Fruit fly (Drosophila melanogaster) whole organism, embryonic: ENCODE data around the gene CG4101.

Source experiments
- CG12744 ChIP-seq: fragments of 200-800 bp; sonication (Bioruptor generic); optimal IDR thresholded peaks from 2 replicates; lab custom pipeline; 2016; ENCODE audit warnings: missing biosample characterization, missing genetic modification characterization
- CG14014 ChIP-seq: fragments of 200-800 bp; sonication (Bioruptor generic); IDR thresholded peaks from 2 replicates; pipeline ENCODE4 v1.3.6; 2022; ENCODE audit warnings: missing biosample characterization, missing genetic modification characterization
- CG14860 ChIP-seq: fragments of 200-800 bp; sonication (Bioruptor generic); IDR thresholded peaks from 3 replicates; pipeline ENCODE4 v1.3.6; 2022; ENCODE audit warnings: missing biosample characterization, missing genetic modification characterization; ENCODE audit not compliant: partially characterized antibody
- CG17359 ChIP-seq: fragments of 200-800 bp; sonication (Bioruptor generic); optimal IDR thresholded peaks from 3 replicates; lab custom pipeline; 2018; ENCODE audit warnings: missing biosample characterization, mild to moderate bottlenecking, missing genetic modification characterization, moderate library complexity
- CG17612 ChIP-seq: fragments of 200-800 bp; sonication (Bioruptor generic); IDR thresholded peaks from 2 replicates; pipeline ENCODE4 v1.3.6; 2022; ENCODE audit warnings: missing biosample characterization, missing genetic modification characterization
- CG18476 ChIP-seq: fragments of 200-800 bp; sonication (Bioruptor generic); optimal IDR thresholded peaks from 2 replicates; lab custom pipeline; 2016; ENCODE audit warnings: missing biosample characterization, mild to moderate bottlenecking, missing genetic modification characterization
- CG2199 ChIP-seq: fragments of 200-800 bp; sonication (Bioruptor generic); IDR thresholded peaks from 3 replicates; pipeline ENCODE4 v1.3.6; 2022; ENCODE audit warnings: missing biosample characterization, missing genetic modification characterization
- CG2202 ChIP-seq: fragments of 200-800 bp; sonication (Bioruptor generic); optimal IDR thresholded peaks from 2 replicates; lab custom pipeline; 2018; ENCODE audit warnings: missing biosample characterization, mild to moderate bottlenecking, missing genetic modification characterization
- CG2712 ChIP-seq: fragments of 200-800 bp; optimal IDR thresholded peaks from 3 replicates; lab custom pipeline; 2019; ENCODE audit warnings: missing biosample characterization, mild to moderate bottlenecking, missing genetic modification characterization, moderate library complexity
- CG32772 ChIP-seq: fragments of 200-800 bp; sonication (Bioruptor generic); IDR thresholded peaks from 2 replicates; pipeline ENCODE4 v1.3.6; 2022; ENCODE audit warnings: missing biosample characterization, missing genetic modification characterization
- CG3281 ChIP-seq: fragments of 200-800 bp; sonication (Bioruptor generic); optimal IDR thresholded peaks from 3 replicates; lab custom pipeline; 2017; ENCODE audit warnings: missing biosample characterization, mild to moderate bottlenecking, missing genetic modification characterization
- CG4328 ChIP-seq: fragments of 200-800 bp; sonication (Bioruptor generic); optimal IDR thresholded peaks from 3 replicates; lab custom pipeline; 2017; ENCODE audit warnings: missing biosample characterization, missing genetic modification reagents, missing genetic modification characterization
- CG5180 ChIP-seq: fragments of 200-800 bp; sonication (Bioruptor generic); optimal IDR thresholded peaks from 3 replicates; lab custom pipeline; 2017; ENCODE audit warnings: missing biosample characterization, missing genetic modification characterization, mild to moderate bottlenecking, moderate library complexity, missing genetic modification reagents
- CG6254 ChIP-seq: fragments of 200-800 bp; sonication (Bioruptor generic); optimal IDR thresholded peaks from 3 replicates; lab custom pipeline; 2017; ENCODE audit warnings: mild to moderate bottlenecking, missing biosample characterization, missing genetic modification reagents, missing genetic modification characterization
- CG6654 ChIP-seq: fragments of 200-800 bp; sonication (Bioruptor generic); optimal IDR thresholded peaks from 2 replicates; lab custom pipeline; 2017; ENCODE audit warnings: missing biosample characterization, mild to moderate bottlenecking, missing genetic modification characterization
- CG8478 ChIP-seq: fragments of >200 bp; optimal IDR thresholded peaks from 2 replicates; lab custom pipeline; 2018
- CG9609 ChIP-seq: fragments of 200-800 bp; sonication (Bioruptor generic); optimal IDR thresholded peaks from 3 replicates; lab custom pipeline; 2016; ENCODE audit warnings: missing biosample characterization, missing genetic modification characterization
- CG9797 ChIP-seq: fragments of 200-800 bp; sonication (Bioruptor generic); optimal IDR thresholded peaks from 3 replicates; lab custom pipeline; 2018; ENCODE audit warnings: missing biosample characterization, mild to moderate bottlenecking, missing genetic modification characterization
- D ChIP-seq, 2 experiments: fragments of 200-800 bp in 1 of 2; fragments of >200 bp in 1 of 2; sonication (Bioruptor generic) in 1 of 2; optimal IDR thresholded peaks; 2 replicates in 1 of 2; 3 replicates in 1 of 2; lab custom pipeline; 2017; ENCODE audit warnings: mild to moderate bottlenecking in 1 of 2, missing biosample characterization in 1 of 2, missing genetic modification characterization in 1 of 2, missing genetic modification reagents in 1 of 2
- E2f2 ChIP-seq: fragments of 200-800 bp; sonication (Bioruptor generic); IDR thresholded peaks from 2 replicates; pipeline ENCODE4 v1.3.6; 2022; ENCODE audit warnings: missing biosample characterization, missing genetic modification characterization
- HmgD ChIP-seq: fragments of 200-800 bp; sonication (Bioruptor generic); optimal IDR thresholded peaks from 3 replicates; lab custom pipeline; 2016; ENCODE audit warnings: missing biosample characterization, missing genetic modification characterization
- Med ChIP-seq: fragments of 200-800 bp; sonication (Bioruptor generic); peaks from one replicate; lab custom pipeline; 2016; ENCODE audit warnings: missing biosample characterization, missing genetic modification characterization, mild to moderate bottlenecking, inconsistent platforms, moderate library complexity
- Meics ChIP-seq: fragments of 200-800 bp; sonication (Bioruptor generic); optimal IDR thresholded peaks from 2 replicates; lab custom pipeline; 2017; ENCODE audit warnings: missing biosample characterization, mild to moderate bottlenecking, missing genetic modification characterization
- Mrtf ChIP-seq: fragments of 200-800 bp; sonication (Bioruptor generic); IDR thresholded peaks from 3 replicates; pipeline ENCODE4 v1.3.6; 2022; ENCODE audit warnings: missing biosample characterization, missing genetic modification characterization
- Pdp1 ChIP-seq, 2 experiments: fragments of 200-800 bp; sonication (Bioruptor generic); optimal IDR thresholded peaks; 3 replicates each; lab custom pipeline; 2016; ENCODE audit warnings: missing biosample characterization in 2 of 2, missing genetic modification characterization in 2 of 2, mild to moderate bottlenecking in 1 of 2, moderate library complexity in 1 of 2
- Rfx ChIP-seq: fragments of 200-800 bp; sonication (Bioruptor generic); IDR thresholded peaks from 2 replicates; pipeline ENCODE4 v1.3.6; 2022; ENCODE audit warnings: missing biosample characterization, missing genetic modification characterization
- abd-A ChIP-seq: fragments of 200-800 bp; sonication (Bioruptor generic); optimal IDR thresholded peaks from 3 replicates; lab custom pipeline; 2019; ENCODE audit warnings: missing biosample characterization, mild to moderate bottlenecking, missing genetic modification characterization, moderate library complexity
- cato ChIP-seq: fragments of 200-800 bp; sonication (Bioruptor generic); optimal IDR thresholded peaks from 2 replicates; lab custom pipeline; 2016; ENCODE audit warnings: missing biosample characterization, missing genetic modification characterization, borderline replicate concordance
- ci ChIP-seq: fragments of 200-800 bp; sonication (Bioruptor generic); IDR thresholded peaks from 3 replicates; pipeline ENCODE4 v1.3.6; 2022; ENCODE audit warnings: missing biosample characterization, missing genetic modification characterization
- crc ChIP-seq: fragments of 200-800 bp; sonication (Bioruptor generic); optimal IDR thresholded peaks from 2 replicates; lab custom pipeline; 2016; ENCODE audit warnings: missing biosample characterization, missing genetic modification characterization
- croc ChIP-seq: fragments of 200-800 bp; sonication (Bioruptor generic); conservative IDR thresholded peaks from 3 replicates; pipeline ENCODE4 v1.3.6; 2022; ENCODE audit warnings: missing biosample characterization, missing genetic modification characterization
- dan ChIP-seq: fragments of 200-800 bp; sonication (Bioruptor generic); IDR thresholded peaks from 2 replicates; pipeline ENCODE4 v1.3.6; 2022; ENCODE audit warnings: missing biosample characterization, missing genetic modification characterization
- danr ChIP-seq: fragments of 200-800 bp; sonication (Bioruptor generic); IDR thresholded peaks from 2 replicates; pipeline ENCODE4 v1.3.6; 2022; ENCODE audit warnings: missing biosample characterization, missing genetic modification characterization
- dm ChIP-seq: fragments of 200-800 bp; sonication (Bioruptor generic); optimal IDR thresholded peaks from 3 replicates; lab custom pipeline; 2016; ENCODE audit warnings: missing biosample characterization, missing genetic modification characterization
- gcm ChIP-seq: fragments of 200-800 bp; sonication (Bioruptor generic); optimal IDR thresholded peaks from 2 replicates; lab custom pipeline; 2019; ENCODE audit warnings: missing biosample characterization, mild to moderate bottlenecking, missing genetic modification characterization, moderate library complexity
- gfzf ChIP-seq: fragments of 200-800 bp; sonication (Bioruptor generic); optimal IDR thresholded peaks from 2 replicates; lab custom pipeline; 2016; ENCODE audit warnings: missing biosample characterization, mild to moderate bottlenecking, missing genetic modification characterization, moderate library complexity
- hb ChIP-seq: fragments of 200-800 bp; sonication (Bioruptor generic); IDR thresholded peaks from 3 replicates; pipeline ENCODE4 v1.3.6; 2022; ENCODE audit warnings: missing biosample characterization, missing genetic modification characterization; ENCODE audit not compliant: partially characterized antibody
- hkb ChIP-seq, 2 experiments: fragments of 200-800 bp in 1 of 2; fragments of >200 bp in 1 of 2; sonication (Bioruptor generic) in 1 of 2; IDR thresholded peaks in 1 of 2; optimal IDR thresholded peaks in 1 of 2; 2 replicates each; pipeline versions ENCODE4 v1.3.6 to Lab custom; 2017 to 2022; ENCODE audit warnings: missing biosample characterization in 1 of 2, missing genetic modification characterization in 1 of 2
- klu ChIP-seq: fragments of 200-800 bp; sonication (Bioruptor generic); IDR thresholded peaks from 2 replicates; pipeline ENCODE4 v1.3.6; 2022; ENCODE audit warnings: missing biosample characterization, missing genetic modification characterization
- luna ChIP-seq: fragments of 200-800 bp; sonication (Bioruptor generic); optimal IDR thresholded peaks from 2 replicates; lab custom pipeline; 2016; ENCODE audit warnings: missing biosample characterization, missing genetic modification characterization
- pho ChIP-seq: fragments of 200-800 bp; sonication (Bioruptor generic); optimal IDR thresholded peaks from 2 replicates; lab custom pipeline; 2016; ENCODE audit warnings: missing biosample characterization, missing genetic modification characterization
- repo ChIP-seq: fragments of 200-800 bp; sonication (Bioruptor generic); optimal IDR thresholded peaks from 2 replicates; lab custom pipeline; 2016; ENCODE audit warnings: missing biosample characterization, missing genetic modification characterization
- salm ChIP-seq: fragments of 200-800 bp; sonication (Bioruptor generic); optimal IDR thresholded peaks from 2 replicates; lab custom pipeline; 2018; ENCODE audit warnings: missing biosample characterization, mild to moderate bottlenecking, missing genetic modification characterization
- sd ChIP-seq: fragments of 200-800 bp; sonication (Bioruptor generic); optimal IDR thresholded peaks from 3 replicates; lab custom pipeline; 2018; ENCODE audit warnings: missing biosample characterization, mild to moderate bottlenecking, missing genetic modification characterization, moderate library complexity
- sr ChIP-seq: fragments of 200-800 bp; sonication (Bioruptor generic); IDR thresholded peaks from 3 replicates; pipeline ENCODE4 v1.3.6; 2022; ENCODE audit warnings: missing biosample characterization, missing genetic modification characterization
- usp ChIP-seq: fragments of >200 bp; optimal IDR thresholded peaks from 2 replicates; lab custom pipeline; 2017; ENCODE audit warnings: missing biosample characterization, missing genetic modification characterization
- yki ChIP-seq: fragments of >200 bp; optimal IDR thresholded peaks from 3 replicates; lab custom pipeline; 2018
- zfh1 ChIP-seq: fragments of 200-800 bp; sonication (Bioruptor generic); IDR thresholded peaks from 3 replicates; pipeline ENCODE4 v1.3.6; 2022; ENCODE audit warnings: missing biosample characterization, missing genetic modification characterization

The CG4101 gene

DNA sequence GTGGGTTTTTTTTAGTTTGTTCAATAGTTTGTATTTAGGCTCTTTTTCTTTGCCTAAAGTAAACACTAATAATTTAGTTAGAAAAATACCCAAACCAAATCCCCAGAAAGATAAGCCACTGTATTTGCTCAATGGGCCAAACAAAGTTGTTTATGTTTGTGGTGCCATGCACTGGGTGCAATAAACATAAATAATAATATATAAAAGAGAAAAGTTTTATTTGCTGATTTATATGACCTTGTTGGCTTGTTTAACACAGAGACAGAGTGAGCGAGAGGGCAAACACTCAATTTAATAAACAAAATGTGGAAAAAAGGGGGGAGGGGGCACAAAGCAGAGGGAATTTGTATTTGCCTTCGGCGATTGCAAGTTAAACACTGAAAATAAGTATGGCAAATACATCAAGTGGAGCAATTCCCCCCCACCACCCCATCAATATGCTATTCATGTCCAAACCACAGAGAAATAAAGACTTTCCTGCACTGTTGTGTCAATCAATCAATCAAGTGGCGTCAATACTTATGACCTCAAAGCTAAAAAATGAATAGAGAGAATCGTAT, 28.3 kb downstream of the CG4101 start (continued):
- no peak for TF ChIP-seq CG12744 (GFP tag; lab: Kevin White, UChicago)
- TF ChIP-seq CG18476 (GFP tag; lab: Kevin White, UChicago) = no peak
- no peak for TF ChIP-seq luna (GFP tag; lab: Kevin White, UChicago)
- no peak for TF ChIP-seq dan (GFP tag; lab: Robert Waterston, UW)
- no peak for TF ChIP-seq cato (GFP tag; lab: Kevin White, UChicago)
- no peak for TF ChIP-seq HmgD (GFP tag; lab: Kevin White, UChicago)
- peak; percentile 64 for TF ChIP-seq salm
- TF ChIP-seq CG4328 (GFP tag; lab: Kevin White, UChicago) = no peak
- no peak for TF ChIP-seq CG9609 (GFP tag; lab: Kevin White, UChicago)
- no peak for TF ChIP-seq gfzf (GFP tag; lab: Kevin White, UChicago)
- no peak for TF ChIP-seq usp (GFP tag; lab: Kevin White, UChicago)
- peak; percentile 64 for TF ChIP-seq CG2712 (tag; lab: Kevin White, UChicago)
- TF ChIP-seq CG2202 (tag; lab: Kevin White, UChicago) = peak; percentile 76
- TF ChIP-seq pho (GFP tag; lab: Kevin White, UChicago) = no peak
- no peak for TF ChIP-seq danr (GFP tag; lab: Robert Waterston, UW)
- TF ChIP-seq CG32772 (GFP tag; lab: Robert Waterston, UW) = no peak
- TF ChIP-seq CG6254 (GFP tag; lab: Kevin White, UChicago) = peak; percentile 76
- no peak for TF ChIP-seq CG8478 (lab: Kevin White, UChicago)
- no peak for TF ChIP-seq sr (GFP tag; lab: Robert Waterston, UW)
- no peak for TF ChIP-seq CG6654 (GFP tag; lab: Kevin White, UChicago)
- no peak for TF ChIP-seq Rfx (GFP tag; lab: Robert Waterston, UW)
- no peak for TF ChIP-seq CG5180
- TF ChIP-seq hb (GFP tag; lab: Robert Waterston, UW) = no peak
- no peak for TF ChIP-seq yki (lab: Kevin White, UChicago)
- no peak for TF ChIP-seq repo (GFP tag; lab: Kevin White, UChicago)
- no peak for TF ChIP-seq E2f2 (GFP tag; lab: Robert Waterston, UW)
- TF ChIP-seq Meics (GFP tag; lab: Kevin White, UChicago) = no peak
- TF ChIP-seq croc = no peak
- no peak for TF ChIP-seq dm
- no peak for TF ChIP-seq CG3281
- TF ChIP-seq zfh1 (GFP tag; lab: Robert Waterston, UW) = no peak
- TF ChIP-seq D (optimal IDR thresholded peaks at IDR 0.05; lab: Kevin White, UChicago) = no peak
- peak; percentile 56 for TF ChIP-seq D (GFP tag; optimal IDR thresholded peaks at IDR 0.05; lab: Kevin White, UChicago)
- TF ChIP-seq Mrtf (GFP tag; lab: Robert Waterston, UW) = no peak
- no peak for TF ChIP-seq CG14860
- no peak for TF ChIP-seq klu (GFP tag; lab: Robert Waterston, UW)
- peak; percentile 47 for TF ChIP-seq CG17359
- TF ChIP-seq hkb (optimal IDR thresholded peaks at IDR 0.05; lab: Kevin White, UChicago) = no peak
- 0 out of 2 replicates have a peak, but pooled peaks have one; percentile 29 for TF ChIP-seq hkb (GFP tag; IDR thresholded peaks at IDR 0.05; lab: Robert Waterston, UW)

DNA sequence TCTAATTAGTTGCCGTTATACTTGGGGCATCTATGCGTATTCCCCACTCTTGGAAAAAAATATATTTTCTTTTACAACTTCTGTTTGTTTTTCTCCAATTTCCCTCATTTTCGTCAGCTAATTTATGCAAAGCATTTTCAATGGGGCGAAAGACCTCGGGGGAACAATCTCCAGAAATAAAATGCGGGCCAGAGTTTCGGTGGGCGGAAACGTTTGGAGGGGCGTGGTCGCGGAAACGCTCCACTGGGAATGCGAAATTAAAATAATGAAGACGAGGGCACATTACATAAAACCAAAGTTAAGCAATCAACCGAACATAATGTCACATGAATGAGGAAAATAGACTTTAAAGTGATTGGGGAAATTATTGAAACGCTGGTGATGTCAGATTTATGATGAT, 28.8 kb downstream of the CG4101 start:
- TF ChIP-seq crc (no peak), CG17612 (GFP tag; lab: Robert Waterston, UW) (no peak), CG14014 (GFP tag; lab: Robert Waterston, UW) (no peak), CG9797 (no peak), CG2199 (GFP tag; lab: Robert Waterston, UW) (0 out of 3 replicates have a peak, but pooled peaks have one; percentile 14), sd (tag; lab: Kevin White, UChicago) (peak; percentile 27), Pdp1 (GFP tag; optimal IDR thresholded peaks at IDR 0.05; lab: Kevin White, UChicago) (peak in 1 of 2 experiments; percentile 20), ci (no peak), Med (GFP tag; lab: Kevin White, UChicago) (peak; percentile 31), abd-A (peak; percentile 51), gcm (peak; percentile 52)
